Fruit fly (Drosophila melanogaster): ENCODE results near the gene TTLL3A.

dm6 chr2L:6759528-6759927, 19.5 kb upstream of the TTLL3A start, which contains the start of gene CG11322:
- TF ChIP-seq h (optimal IDR thresholded peaks at IDR 0.05) (no peak), psq (optimal IDR thresholded peaks at IDR 0.05) (no peak), Myc (optimal IDR thresholded peaks at IDR 0.05) (no peak), Sin3A (optimal IDR thresholded peaks at IDR 0.05) (no peak)
